Worm (Caenorhabditis elegans): ENCODE data around the gene C17B7.10.

C17B7.10 gene

DNA sequence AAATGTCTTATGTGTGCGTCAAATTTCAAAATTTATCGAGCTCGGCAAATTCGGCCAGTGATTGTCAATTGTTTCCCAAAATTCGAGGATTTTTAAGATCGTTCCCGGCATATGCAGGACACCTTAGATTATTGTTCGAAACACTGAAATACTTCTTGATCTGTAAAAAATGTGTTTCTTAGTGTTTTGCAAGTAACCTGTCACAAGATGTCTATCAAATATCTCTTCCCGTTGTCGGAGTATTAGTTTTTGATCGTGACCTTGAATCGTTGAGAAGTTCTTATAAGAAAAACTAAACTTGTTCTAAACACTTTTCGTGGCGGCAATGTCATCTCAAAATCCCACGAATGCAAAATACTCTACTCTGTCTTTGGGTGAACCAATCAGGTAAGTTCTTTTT is 20.7 kb upstream of the C17B7.10 start, which contains the start of gene C04E12.4:
TSS of gene C04E12.4 (plus strand) at position 301 of the 400 bp plus-strand sequence.
- TF ChIP-seq lin-15B (tag; optimal IDR thresholded peaks at IDR 0.05) (no peak), unc-130 (tag; optimal IDR thresholded peaks at IDR 0.05) (no peak), efl-1 (optimal IDR thresholded peaks at IDR 0.05) (no peak), efl-1 (GFP tag; optimal IDR thresholded peaks at IDR 0.05 in 1 of 2) (peak in 1 of 2 experiments; percentile 47), grh-1 (GFP tag; IDR thresholded peaks at IDR 0.05) (no peak), fkh-8 (tag; optimal IDR thresholded peaks at IDR 0.05) (no peak), tbx-2 (tag; optimal IDR thresholded peaks at IDR 0.05) (no peak), fkh-10 (GFP tag; optimal IDR thresholded peaks at IDR 0.05) (no peak), nhr-20 (tag; optimal IDR thresholded peaks at IDR 0.05) (peak; percentile 16), elt-3 (tag; optimal IDR thresholded peaks at IDR 0.05) (peak in 1 of 6 experiments; percentile 38), zip-4 (GFP tag; optimal IDR thresholded peaks at IDR 0.05) (no peak)

DNA sequence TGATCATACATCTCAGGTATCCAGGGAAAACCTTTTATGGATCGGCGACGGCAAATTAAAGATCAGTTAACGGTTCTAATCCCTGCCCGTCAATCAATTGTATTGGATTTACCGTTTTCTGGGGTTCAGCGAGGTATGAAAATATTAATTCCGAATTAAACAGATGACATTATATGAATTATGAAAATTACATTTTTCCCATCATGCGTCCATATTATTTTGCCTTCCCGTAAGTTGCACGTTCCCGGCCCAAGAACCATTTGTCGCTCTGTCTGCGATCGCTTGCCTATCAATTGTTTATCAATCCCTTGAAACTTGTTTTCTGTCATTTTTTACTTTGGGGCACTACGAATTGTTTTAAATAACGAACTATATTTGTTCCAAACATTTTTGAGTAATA is 19.8 kb upstream of the C17B7.10 start:
- TF ChIP-seq lin-15B (tag; optimal IDR thresholded peaks at IDR 0.05) (no peak), nhr-85 (tag) (no peak), dpl-1 (GFP tag; optimal IDR thresholded peaks at IDR 0.05) (no peak), tbx-2 (tag; optimal IDR thresholded peaks at IDR 0.05) (no peak), lir-3 (tag; optimal IDR thresholded peaks at IDR 0.05; ENCODE audit: poor library complexity) (no peak), ztf-4 (tag; optimal IDR thresholded peaks at IDR 0.05) (no peak), ceh-88 (GFP tag; IDR thresholded peaks at IDR 0.05) (no peak), alr-1 (tag; optimal IDR thresholded peaks at IDR 0.05; ENCODE audit: borderline replicate concordance) (no peak), nhr-20 (tag; optimal IDR thresholded peaks at IDR 0.05) (no peak), ceh-82 (tag; optimal IDR thresholded peaks at IDR 0.05) (no peak), ets-5 (GFP tag; IDR thresholded peaks at IDR 0.05) (no peak), unc-98 (GFP tag; IDR thresholded peaks at IDR 0.05) (no peak), fkh-8 (tag; optimal IDR thresholded peaks at IDR 0.05) (no peak), jun-1 (tag; optimal IDR thresholded peaks at IDR 0.05) (no peak), Y116A8C.19 (tag; optimal IDR thresholded peaks at IDR 0.05; ENCODE audit: borderline replicate concordance) (no peak), fkh-10 (GFP tag; optimal IDR thresholded peaks at IDR 0.05) (no peak)

DNA sequence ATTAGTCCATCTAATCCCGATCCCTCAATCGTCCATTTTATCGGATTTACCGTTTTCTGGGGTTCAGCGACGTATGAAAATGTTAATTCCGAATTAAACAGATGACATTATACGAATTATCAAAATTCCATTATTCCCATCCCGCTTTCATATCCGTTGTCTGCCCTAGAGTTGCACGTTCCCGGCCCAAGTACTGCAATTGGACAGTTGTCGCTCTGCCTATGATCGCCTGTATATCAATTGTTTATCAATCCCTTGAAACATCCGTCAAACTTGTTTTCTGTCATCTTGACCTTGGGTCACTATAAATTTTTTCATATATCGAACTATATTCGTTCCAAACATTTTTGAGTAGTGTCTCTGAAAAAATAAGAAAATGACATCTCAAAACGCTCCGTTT is 16.5 kb upstream of the C17B7.10 start, which contains the start of gene C04E12.5:
TSS of gene C04E12.5 (plus strand) at position 301 of the 400 bp plus-strand sequence.
- TF ChIP-seq ztf-4 (tag; optimal IDR thresholded peaks at IDR 0.05) (no peak), dsc-1 (tag; optimal IDR thresholded peaks at IDR 0.05) (no peak), nhr-71 (tag; optimal IDR thresholded peaks at IDR 0.05) (no peak), jun-1 (tag; optimal IDR thresholded peaks at IDR 0.05) (no peak), swsn-7 (tag; optimal IDR thresholded peaks at IDR 0.05) (no peak), lin-13 (GFP tag; optimal IDR thresholded peaks at IDR 0.05) (no peak), C34B4.2 (tag; optimal IDR thresholded peaks at IDR 0.05) (no peak), ets-5 (GFP tag; IDR thresholded peaks at IDR 0.05) (no peak), zip-4 (GFP tag; optimal IDR thresholded peaks at IDR 0.05) (no peak), grh-1 (GFP tag; IDR thresholded peaks at IDR 0.05) (no peak), unc-62 (GFP tag; optimal IDR thresholded peaks at IDR 0.05) (no peak), hlh-4 (tag; optimal IDR thresholded peaks at IDR 0.05) (no peak), fos-1 (tag; optimal IDR thresholded peaks at IDR 0.05) (no peak), Y116A8C.19 (tag; optimal IDR thresholded peaks at IDR 0.05; ENCODE audit: borderline replicate concordance) (no peak), egl-13 (tag; optimal IDR thresholded peaks at IDR 0.05) (no peak), nhr-77 (tag; optimal IDR thresholded peaks at IDR 0.05) (no peak), nhr-12 (tag; optimal IDR thresholded peaks at IDR 0.05) (no peak), unc-86 (tag; optimal IDR thresholded peaks at IDR 0.05) (no peak), efl-1 (optimal IDR thresholded peaks at IDR 0.05) (no peak), efl-1 (GFP tag; optimal IDR thresholded peaks at IDR 0.05 in 1 of 2) (no peak), ztf-11 (tag; optimal IDR thresholded peaks at IDR 0.05) (no peak)

DNA sequence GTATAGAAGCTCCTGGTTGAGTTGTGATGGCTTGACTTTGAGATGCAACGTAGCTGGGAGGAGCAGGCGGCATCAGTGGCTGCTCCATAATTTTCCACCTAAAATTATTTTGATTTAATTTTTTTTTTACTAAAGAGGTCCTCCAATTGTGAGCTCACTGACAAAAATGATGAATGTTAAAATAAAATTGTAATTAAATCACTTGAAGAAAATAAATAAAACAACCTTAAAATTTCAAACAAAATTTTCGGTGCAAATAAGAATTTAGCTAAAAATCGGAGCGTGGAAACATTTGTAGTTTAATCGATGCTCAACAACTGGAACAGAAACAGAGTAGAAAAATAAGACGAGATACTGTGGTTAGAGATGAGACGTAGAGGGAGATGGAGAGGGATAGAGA is 15.3 kb upstream of the C17B7.10 start, which contains the start of gene scrm-3:
TSS of gene scrm-3 (minus strand) at position 101 of the 400 bp plus-strand sequence.
- TF ChIP-seq vab-15 (tag; optimal IDR thresholded peaks at IDR 0.05) (no peak), hpl-2 (GFP tag; optimal IDR thresholded peaks at IDR 0.05) (no peak), lir-3 (tag; optimal IDR thresholded peaks at IDR 0.05; ENCODE audit: poor library complexity) (no peak), ces-1 (GFP tag; optimal IDR thresholded peaks at IDR 0.05) (no peak), mab-9 (GFP tag; IDR thresholded peaks at IDR 0.05) (no peak), isw-1 (GFP tag; IDR thresholded peaks at IDR 0.05) (no peak)
